Fruit fly (Drosophila melanogaster) ovary, adult (tissue): ENCODE data around the gene CG8925.
A peak's percentile ranks its signal among the peaks of the same experiment; 100 is the strongest.

Experiments
- CG17801 ChIP-seq: fragments of 200-800 bp; optimal IDR thresholded peaks from 2 replicates; lab custom pipeline; 2019; ENCODE audit warnings: missing biosample characterization, mild to moderate bottlenecking, missing genetic modification characterization, moderate library complexity; ENCODE audit not compliant: partially characterized antibody

CG8925 gene

DNA sequence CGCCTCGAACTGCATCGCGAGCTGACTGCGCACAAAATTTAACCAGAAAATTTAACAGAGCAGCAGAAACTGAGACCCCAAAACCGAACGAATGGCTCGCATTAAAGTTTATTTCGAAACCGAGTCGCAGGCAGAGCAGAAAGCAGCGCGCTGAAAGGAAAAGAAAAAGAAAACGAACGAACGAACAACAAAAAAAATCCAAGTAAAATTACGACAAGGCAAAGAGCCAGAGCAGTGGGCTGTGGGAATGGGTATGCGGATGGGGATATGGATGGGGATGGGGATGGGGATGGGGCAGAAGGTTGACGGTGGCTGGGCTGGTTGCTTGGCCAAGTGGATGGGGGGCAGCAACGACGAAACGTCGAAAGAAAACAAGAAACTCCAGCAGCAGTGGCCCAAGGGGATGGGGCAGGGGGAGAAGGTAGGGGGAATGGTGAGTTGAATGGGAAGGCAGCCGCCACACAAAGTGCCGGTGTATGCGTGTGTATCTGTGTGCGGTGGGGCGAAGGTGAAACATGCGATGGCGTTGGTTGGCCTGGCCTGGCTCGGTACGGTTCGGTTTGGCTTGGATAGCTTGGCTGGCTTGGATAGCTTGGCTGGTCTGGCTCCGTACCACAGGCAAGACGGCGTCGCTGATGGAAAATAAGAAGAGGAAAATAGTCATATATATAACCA, 36.5 kb downstream of the CG8925 start:
- peak; percentile 32 for TF ChIP-seq CG17801 (GFP tag; lab: Kevin White, UChicago)

DNA sequence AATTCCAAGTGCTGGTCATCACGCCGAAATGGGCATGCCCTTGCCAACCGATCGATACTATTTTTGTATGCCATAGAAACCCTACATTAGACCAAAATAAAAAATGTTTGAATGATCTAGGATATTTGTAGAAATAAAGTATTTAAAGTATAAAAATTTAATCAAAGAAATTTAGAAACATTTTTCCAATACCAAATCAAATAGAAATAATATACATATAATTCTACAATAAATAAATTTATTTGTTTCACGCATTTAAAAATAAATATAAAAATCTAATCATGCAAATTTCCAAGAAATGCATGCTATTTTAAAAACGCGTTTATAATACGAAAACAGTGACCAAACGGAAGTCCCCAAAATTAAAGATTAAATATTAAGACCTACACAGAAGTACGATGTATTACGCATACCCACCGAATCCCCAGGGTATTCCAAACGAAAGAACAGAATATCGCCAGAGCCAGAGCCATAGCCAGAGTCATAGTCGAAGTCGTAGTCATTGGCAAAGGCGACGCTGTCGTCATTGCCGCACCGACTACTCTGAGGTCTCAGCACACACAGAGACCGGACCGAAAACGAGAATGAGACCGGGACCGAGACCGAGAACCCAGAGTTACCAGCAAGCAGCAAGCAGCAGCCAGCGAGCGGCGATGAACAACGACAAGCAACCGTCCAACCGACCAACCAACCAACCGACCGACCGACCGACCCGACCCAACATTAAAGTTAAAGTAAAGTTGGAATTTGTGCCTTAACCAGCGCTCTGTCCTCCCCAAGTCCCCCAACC, 37.3 kb downstream of the CG8925 start:
- TF ChIP-seq CG17801 (GFP tag; lab: Kevin White, UChicago): no peak

DNA sequence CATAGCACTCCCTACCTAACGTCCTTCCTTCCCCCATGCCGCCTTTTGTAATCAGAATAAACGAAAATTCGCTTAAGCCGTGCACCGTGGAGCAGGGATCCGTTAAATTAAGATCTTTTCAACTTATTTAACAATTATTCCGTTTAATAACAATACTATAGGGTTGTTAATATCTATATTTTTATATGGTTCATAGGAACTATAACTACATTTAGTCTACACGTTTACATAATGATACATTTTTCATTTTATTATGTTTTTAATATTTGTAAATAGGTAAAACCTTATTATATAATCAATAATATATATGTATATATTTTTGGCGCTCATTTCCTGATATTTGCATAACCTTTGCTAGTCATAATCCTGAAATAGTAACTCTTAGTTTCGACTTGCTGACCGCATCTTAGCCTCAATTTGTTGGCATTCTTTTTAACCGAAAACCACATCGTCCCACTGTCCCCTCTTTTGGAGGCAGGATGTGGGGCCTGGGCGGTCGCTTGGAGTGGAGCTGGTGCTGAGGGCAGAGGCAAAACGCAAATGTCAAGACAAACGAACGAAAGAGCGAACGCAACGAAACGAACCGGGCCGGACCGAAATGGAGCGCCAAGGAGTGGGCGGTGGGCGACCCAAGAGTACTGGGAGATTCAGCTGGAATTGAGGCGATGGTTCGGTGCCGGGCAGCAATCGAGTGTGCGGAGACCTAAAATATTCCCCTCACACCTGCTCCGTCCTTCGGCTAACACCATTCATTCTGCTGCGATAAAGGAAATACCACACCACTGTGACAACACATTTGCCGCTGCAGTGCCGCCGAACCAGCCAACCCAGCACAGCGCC, 38.1 kb downstream of the CG8925 start:
- no peak for TF ChIP-seq CG17801 (GFP tag; lab: Kevin White, UChicago)

DNA sequence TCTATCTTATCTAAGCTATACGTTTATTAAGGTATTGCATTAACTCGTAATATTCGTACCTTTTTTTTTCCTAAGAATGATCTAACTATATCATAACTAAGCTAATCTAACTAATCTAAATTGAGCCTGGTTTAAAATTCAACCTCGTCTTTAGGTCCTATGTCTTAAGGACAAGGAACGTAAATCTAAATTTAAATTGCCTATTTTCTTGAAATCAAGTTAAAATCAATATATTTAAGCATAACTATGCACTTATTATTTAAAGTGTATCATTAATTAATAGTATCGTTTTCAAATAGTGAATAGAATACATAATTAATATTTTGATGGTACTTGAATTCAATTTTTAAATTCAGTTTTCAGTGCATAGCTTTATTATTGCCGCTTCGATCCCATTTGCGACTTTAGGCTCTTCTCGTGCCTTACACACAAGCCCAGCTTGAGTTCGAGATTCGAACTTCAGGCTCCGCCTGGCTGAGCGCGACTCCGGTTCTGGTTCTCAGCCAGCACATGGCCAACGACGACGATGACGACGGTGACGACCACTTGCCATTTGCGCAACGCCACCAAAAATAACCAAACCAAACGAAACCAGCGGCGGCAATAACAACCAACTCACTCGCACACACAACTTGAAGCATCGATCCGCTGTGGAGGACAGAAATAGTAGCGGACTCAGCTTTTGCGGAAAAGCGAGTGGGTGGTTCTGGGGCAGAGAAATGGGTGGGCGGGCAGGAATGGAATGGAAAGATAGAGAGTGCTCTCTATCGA, 39.2 kb downstream of the CG8925 start:
- no peak for TF ChIP-seq CG17801 (GFP tag; lab: Kevin White, UChicago)

DNA sequence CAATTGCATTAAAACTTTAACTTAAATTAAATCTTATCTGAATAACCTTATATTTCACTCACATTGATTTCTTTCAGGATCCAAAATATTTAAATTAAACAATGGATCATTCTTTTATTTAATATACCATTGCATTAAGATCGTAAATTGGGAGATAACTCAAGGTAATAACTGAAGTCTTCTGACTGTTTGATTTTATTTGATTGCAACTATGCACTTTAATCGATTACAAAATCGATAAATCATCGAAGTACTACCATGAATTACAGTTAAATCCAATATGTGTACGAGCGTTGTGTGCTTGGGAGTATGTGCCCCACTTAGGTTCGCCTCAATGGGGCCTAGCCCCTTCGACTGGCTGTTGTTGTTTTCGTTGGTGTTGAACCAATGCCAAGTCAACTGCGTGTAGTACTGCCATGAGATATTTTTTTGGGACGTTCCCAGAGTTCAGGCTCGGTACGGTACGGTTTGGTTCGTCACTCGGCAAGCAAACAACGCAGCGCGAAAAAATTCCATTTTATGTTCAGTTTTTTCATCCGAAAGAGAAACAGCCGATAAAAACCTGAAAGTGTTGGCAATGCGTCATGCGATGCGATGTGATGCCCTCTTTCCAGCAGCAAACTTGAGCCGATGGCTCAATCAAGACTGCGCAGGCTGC, 40.2 kb downstream of the CG8925 start:
- TF ChIP-seq CG17801 (GFP tag; lab: Kevin White, UChicago): no peak

DNA sequence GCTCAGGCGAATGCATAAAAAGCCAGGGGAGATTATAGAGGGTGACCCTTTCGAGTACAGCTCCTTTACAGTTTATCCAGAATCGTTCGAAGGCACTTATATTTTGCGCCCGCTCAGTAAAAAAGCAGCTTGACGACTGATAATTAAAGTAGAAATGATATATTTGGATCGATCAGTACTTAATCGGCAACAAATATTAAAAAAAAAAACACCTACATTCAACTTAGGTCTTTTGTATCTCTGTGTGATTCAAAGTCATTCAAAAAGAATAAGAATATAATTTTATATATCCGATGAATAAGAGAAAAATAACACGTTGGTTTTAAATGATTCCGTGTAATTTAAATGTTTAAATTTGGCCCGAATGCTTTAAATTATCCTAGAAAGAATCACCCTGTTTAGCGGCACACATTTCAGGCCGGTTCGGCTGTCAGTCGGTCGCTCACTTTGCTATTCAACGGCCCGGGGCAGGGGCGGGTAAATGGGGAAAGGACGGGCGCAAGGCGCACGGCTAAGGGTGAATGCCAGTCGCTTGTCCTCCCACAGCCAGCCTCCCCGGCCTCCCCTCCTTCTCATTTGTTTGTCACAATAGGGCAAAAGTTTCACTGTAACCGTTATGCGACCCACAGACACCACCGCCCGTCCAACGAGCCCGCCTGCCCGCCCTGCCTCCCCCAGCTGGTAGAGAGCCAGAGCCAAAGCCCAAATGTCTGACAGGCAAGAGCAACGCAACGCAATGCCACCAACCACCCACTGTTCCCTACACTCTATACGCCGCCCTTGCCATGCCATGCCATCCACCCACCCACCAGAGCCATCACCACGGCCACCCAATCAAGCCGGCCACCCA, 41.3 kb downstream of the CG8925 start:
- no peak for TF ChIP-seq CG17801 (GFP tag; lab: Kevin White, UChicago)

DNA sequence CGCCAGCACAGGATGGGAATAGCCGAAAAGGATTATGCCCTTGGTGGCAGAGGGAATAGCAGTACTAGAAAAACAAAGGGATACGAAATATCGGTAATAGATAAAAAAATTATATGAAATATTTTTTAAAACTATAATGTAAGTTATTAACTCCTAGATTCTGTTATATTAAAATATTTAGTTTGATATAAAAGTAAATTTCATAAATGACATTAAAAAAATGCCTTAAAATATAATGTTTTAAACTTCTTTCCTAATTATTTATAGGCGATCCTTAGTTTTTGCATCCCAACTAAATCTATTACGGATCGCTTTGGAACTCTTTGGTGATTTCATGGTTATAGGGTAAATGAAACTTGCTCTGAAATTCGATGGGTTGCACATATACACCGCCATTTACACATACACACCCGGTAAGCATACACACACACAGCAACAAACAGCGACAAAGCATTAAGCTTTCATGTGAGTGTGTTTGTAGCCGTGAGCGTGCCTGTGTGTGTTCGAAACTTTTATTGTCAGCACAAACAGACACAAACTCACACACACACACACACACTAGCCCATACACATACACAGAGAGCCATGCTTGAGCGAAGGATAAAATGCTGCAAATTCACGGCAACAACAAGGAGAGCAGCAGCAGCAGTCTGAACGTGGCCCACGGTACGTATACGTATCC, 42.1 kb downstream of the CG8925 start:
- no peak for TF ChIP-seq CG17801 (GFP tag; lab: Kevin White, UChicago)

DNA sequence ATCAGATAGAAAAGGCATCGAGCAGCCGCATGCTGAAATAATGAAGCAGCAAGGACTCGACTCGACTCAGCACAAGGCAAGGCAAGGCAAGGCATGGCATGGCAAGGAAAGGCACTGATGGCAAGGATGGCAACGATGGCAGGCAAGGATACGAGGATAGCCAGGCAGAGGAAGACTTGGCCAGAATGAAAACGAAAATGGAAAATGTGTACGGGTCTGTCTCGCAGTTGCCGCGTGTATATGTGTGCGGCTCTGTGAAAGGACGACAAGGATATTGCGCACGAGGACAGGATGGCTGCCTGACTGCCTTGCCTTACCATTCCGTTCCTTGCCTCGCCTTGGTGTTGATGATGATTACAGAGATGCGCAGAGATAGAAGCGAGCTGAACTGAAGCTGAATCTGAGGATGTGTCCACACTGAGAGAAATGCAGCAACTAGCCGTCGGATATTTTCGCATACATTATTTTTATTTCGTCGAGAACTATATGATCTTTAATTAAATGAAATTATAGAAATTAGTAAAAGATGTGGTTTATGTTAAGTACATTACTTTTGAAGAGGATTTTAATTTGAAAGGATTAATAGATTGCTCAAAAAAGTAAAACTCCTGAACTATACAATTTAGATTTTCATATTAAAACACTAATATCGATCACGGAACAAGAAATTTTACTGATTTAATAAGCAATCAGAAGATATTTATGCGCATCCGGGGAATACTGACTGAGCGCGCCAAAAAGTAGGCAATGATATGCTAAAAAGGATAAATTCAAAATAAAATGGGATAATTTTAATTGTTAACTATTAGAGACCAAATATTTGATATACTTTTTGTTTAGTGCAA, 42.9 kb downstream of the CG8925 start:
- no peak for TF ChIP-seq CG17801 (GFP tag; lab: Kevin White, UChicago)

DNA sequence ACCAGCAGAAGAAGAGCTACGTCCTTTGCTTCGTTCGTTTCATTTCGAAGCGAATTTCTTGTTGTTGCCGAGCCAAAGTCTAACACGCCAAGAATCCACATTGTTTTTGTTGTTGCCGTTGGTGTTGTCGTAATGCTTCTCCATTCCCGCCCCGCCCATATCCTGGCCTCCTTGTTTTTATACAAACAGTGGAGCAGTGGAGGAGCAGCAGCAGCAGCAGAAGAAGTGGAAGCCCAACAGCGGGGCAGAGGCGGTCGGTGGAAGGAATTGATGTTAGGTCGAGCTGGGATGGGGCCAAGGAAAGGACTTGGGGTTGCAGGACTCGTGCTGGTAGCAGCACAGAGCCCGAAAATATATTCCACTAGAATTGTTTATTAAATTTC, 43.5 kb downstream of the CG8925 start:
- TF ChIP-seq CG17801 (GFP tag; lab: Kevin White, UChicago): no peak

DNA sequence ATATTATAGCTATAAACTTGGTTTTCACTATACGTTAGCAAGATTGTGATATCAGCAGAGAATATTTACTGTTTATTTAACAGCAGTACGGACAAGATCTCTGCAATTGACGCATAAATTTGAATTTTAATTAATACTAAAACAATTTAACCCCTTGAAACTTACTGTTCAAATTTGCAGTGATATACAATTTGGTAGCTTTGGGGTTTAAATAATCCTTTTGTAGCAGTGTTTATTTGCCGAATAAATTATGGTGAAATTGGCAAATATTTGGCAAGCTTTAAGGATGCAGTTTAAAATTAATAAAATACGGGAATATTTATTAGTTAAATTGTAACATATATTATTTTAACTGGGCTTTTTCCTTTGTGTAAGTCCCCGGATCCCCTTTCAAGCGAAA, 45.6 kb downstream of the CG8925 start:
- no peak for TF ChIP-seq CG17801 (GFP tag; lab: Kevin White, UChicago)

DNA sequence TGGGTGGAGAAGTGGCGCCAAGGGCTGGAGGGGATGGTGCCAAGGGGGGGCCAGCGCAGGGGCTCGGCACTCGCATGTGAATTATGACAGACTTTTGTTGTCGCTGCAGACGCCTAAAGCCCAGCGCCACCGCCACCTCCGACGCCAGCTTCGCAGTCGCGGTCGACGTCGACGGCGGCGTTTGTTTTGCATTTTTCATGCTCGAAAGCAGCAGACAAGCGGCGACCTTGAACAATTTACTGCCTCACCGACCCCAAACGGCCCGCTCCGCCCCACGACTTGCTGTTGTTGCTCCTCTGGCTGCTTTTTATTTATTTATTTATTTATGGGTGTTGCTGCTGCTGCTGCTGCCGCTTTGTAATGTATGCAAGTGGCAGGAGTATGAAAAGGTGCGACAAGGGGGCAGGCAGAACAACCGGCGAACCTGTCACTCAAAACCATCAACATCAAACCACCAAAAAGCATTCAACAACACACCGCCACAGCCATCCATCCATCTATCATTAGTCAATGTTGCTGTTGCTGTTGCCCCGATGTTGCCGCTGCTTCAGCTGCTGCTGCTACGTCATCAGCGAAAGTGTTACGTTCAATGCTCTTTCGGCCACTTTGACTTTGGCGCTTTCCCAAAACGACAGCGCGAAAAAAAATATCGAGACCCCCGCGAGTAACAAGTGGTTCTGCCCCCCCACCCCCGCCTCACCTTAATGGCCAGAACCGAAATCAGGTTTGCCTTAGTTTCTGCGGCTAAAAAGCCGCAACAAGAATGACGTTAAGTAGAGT, 46.6 kb downstream of the CG8925 start:
- TF ChIP-seq CG17801 (GFP tag; lab: Kevin White, UChicago): no peak
